Fruit fly (Drosophila melanogaster): ENCODE data around the gene INPP5E.
A peak's percentile ranks its signal among the peaks of the same experiment; 100 is the strongest.

INPP5E gene

DNA sequence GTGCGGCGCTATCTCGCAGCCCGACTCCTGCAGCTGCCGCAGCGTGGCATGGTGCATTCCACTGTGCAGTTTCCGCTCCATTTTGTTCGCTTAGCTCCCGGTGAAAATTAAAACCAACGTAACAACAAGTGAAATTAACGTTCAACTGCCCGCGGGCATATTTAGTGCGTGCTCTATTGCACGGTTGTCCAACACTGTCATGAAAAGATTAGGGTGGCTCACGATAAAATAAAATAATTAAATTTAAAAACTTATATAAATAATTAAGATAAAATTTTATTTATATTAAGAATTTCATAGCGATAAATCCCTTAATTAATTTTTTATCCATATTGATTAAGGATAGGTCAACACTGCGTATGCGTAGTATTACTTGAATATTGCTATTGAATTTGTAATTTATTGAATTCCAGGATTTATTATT is 6.2 kb upstream of the INPP5E start, which contains the start of gene Pbgs (continued):
- TF ChIP-seq CG17612 (GFP tag; IDR thresholded peaks at IDR 0.05) (no peak), CG12744 (GFP tag; optimal IDR thresholded peaks at IDR 0.05) (no peak), H15 (GFP tag; IDR thresholded peaks at IDR 0.05) (no peak)

- peak; percentile 52 for TF ChIP-seq CG7556 (GFP tag; optimal IDR thresholded peaks at IDR 0.05)
- peak; percentile 27 for TF ChIP-seq fd96Cb (tag; optimal IDR thresholded peaks at IDR 0.05)
- TF ChIP-seq CG10147 (GFP tag; optimal IDR thresholded peaks at IDR 0.05) = peak; percentile 35
- no peak for TF ChIP-seq GATAe (GFP tag; conservative IDR thresholded peaks at IDR 0.05)
- no peak for TF ChIP-seq tin (GFP tag; optimal IDR thresholded peaks at IDR 0.05)
- TF ChIP-seq CG11696 (GFP tag; IDR thresholded peaks at IDR 0.05) = peak; percentile 84
- TF ChIP-seq CG7839 (tag; optimal IDR thresholded peaks at IDR 0.05) = peak; percentile 47
- TF ChIP-seq dpn (GFP tag; optimal IDR thresholded peaks at IDR 0.05) = peak in 1 of 2 experiments; percentile 11
- TF ChIP-seq crp (GFP tag; optimal IDR thresholded peaks at IDR 0.05) = no peak
- 0 out of 3 replicates have a peak, but pooled peaks have one; percentile 27 for TF ChIP-seq CG11695 (GFP tag; IDR thresholded peaks at IDR 0.05)
- TF ChIP-seq CG31441 (GFP tag; IDR thresholded peaks at IDR 0.05) = peak; percentile 47
- peak; percentile 29; the same call in 1 of the 3 replicates for TF ChIP-seq row (GFP tag; IDR thresholded peaks at IDR 0.05)
- TF ChIP-seq PHDP (tag; optimal IDR thresholded peaks at IDR 0.05) = peak; percentile 59
- TF ChIP-seq Sox102F (GFP tag; optimal IDR thresholded peaks at IDR 0.05) = peak; percentile 42
- peak; percentile 31 for TF ChIP-seq CG8388 (GFP tag; optimal IDR thresholded peaks at IDR 0.05)
- peak; percentile 24 for TF ChIP-seq CG2120 (GFP tag; optimal IDR thresholded peaks at IDR 0.05)
- TF ChIP-seq Mrtf (GFP tag; IDR thresholded peaks at IDR 0.05) = no peak
- peak; percentile 39 for TF ChIP-seq Meics (GFP tag; optimal IDR thresholded peaks at IDR 0.05)
- TF ChIP-seq CG12659 (GFP tag; optimal IDR thresholded peaks at IDR 0.05) = peak; percentile 31
- peak; percentile 51 for TF ChIP-seq CG15269 (tag; optimal IDR thresholded peaks at IDR 0.05)
- TF ChIP-seq grau (tag; optimal IDR thresholded peaks at IDR 0.05) = peak; percentile 49
- peak; percentile 36 for TF ChIP-seq D19A (tag; optimal IDR thresholded peaks at IDR 0.05)
- TF ChIP-seq gem (tag; optimal IDR thresholded peaks at IDR 0.05) = peak; percentile 70
- peak; percentile 64 for TF ChIP-seq Ets65A (GFP tag)
- no peak for TF ChIP-seq CG2202 (tag; optimal IDR thresholded peaks at IDR 0.05)
- peak; percentile 23 for TF ChIP-seq CG9437 (GFP tag; optimal IDR thresholded peaks at IDR 0.05)
- TF ChIP-seq Ptx1 (GFP tag; IDR thresholded peaks at IDR 0.05) = 0 out of 2 replicates have a peak, but pooled peaks have one; percentile 12
- TF ChIP-seq CG11398 (GFP tag; optimal IDR thresholded peaks at IDR 0.05) = no peak
- no peak for TF ChIP-seq Tbp (GFP tag; optimal IDR thresholded peaks at IDR 0.05)
- TF ChIP-seq CG18262 (tag; optimal IDR thresholded peaks at IDR 0.05) = peak; percentile 63
- peak; percentile 2 for TF ChIP-seq Oli (tag; optimal IDR thresholded peaks at IDR 0.05)
- TF ChIP-seq CG2678 (tag; optimal IDR thresholded peaks at IDR 0.05) = peak; percentile 70
- TF ChIP-seq CG14710 (tag; optimal IDR thresholded peaks at IDR 0.05) = peak; percentile 20
- no peak for TF ChIP-seq CG7928 (GFP tag; optimal IDR thresholded peaks at IDR 0.05)
- peak; percentile 16 to 21 for TF ChIP-seq bsh (GFP tag; optimal IDR thresholded peaks at IDR 0.05)
- peak in 1 of 2 experiments; percentile 8 for TF ChIP-seq Eip74EF (GFP tag; optimal IDR thresholded peaks at IDR 0.05)
- TF ChIP-seq ems (GFP tag; optimal IDR thresholded peaks at IDR 0.05) = no peak
- TF ChIP-seq tap (tag; optimal IDR thresholded peaks at IDR 0.05) = peak; percentile 3
- peak; percentile 17 for TF ChIP-seq Blimp-1 (GFP tag; optimal IDR thresholded peaks at IDR 0.05)
- peak; percentile 33 for TF ChIP-seq Dek (tag; optimal IDR thresholded peaks at IDR 0.05)
- TF ChIP-seq CG9727 (GFP tag; optimal IDR thresholded peaks at IDR 0.05) = peak; percentile 6
- TF ChIP-seq Asciz (GFP tag; optimal IDR thresholded peaks at IDR 0.05) = peak; percentile 25
- TF ChIP-seq CG13424 (tag; optimal IDR thresholded peaks at IDR 0.05) = peak; percentile 9
- no peak for TF ChIP-seq CG7745 (tag; optimal IDR thresholded peaks at IDR 0.05)
These were observed 1.8 kb upstream of the INPP5E start for dm6 chr3L:12275572-12276042.

All from whole organism, embryonic.